Fruit fly (Drosophila melanogaster): Measurements from ENCODE around the gene Remo.

Remo gene

DNA sequence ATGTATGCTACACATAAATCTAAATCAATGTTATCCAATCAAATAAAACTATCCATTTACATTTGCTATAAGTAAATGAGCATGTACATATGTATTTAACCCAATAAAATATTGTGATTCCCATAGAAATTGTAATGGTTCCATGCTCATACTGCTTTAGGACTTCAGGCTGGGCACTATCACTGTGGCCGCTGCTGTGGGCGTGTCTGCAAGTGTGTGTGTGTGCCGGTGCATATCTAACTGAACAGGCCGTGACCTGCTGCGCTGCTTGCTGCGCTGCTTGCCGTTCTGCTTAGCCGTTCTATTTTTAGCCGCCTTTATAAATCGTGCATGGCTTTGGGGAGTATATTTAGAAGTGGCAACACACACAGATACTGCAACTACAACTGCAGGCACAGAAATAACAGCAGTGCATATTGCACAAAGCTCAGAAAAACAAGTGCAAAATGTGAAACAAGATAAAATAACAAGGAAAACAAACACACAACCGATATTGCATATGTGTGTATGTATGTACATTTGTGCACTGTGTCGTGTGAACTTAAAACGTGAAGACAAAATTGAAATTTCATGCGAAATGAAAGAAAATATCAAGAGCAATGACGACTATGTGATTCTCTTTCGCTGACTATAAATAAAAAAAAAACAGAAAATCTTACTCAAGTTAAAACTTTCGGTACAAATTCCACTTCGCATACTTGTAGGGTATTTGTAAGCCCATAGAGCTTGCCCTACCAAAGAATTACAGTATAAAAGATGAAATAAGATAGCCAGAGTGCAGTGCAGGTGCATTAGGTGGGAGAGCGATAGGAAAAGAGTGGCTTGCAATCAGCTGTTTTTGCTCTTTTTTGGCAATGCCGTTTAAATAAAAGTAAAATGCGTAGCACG, 10.0 kb upstream of the Remo start (continued):
- TF ChIP-seq CG14965 (GFP tag; optimal IDR thresholded peaks at IDR 0.05; ENCODE audit: borderline replicate concordance) (no peak), Gsc (GFP tag; IDR thresholded peaks at IDR 0.05) (no peak), CG43689 (GFP tag; IDR thresholded peaks at IDR 0.05) (no peak), so (GFP tag; IDR thresholded peaks at IDR 0.05) (no peak), oc (tag; optimal IDR thresholded peaks at IDR 0.05) (no peak), rib (GFP tag; IDR thresholded peaks at IDR 0.05) (no peak), sr (GFP tag; IDR thresholded peaks at IDR 0.05) (0 out of 3 replicates have a peak, but pooled peaks have one; percentile 3), CG9817 (tag; optimal IDR thresholded peaks at IDR 0.05) (peak; percentile 0), CG6813 (GFP tag; optimal IDR thresholded peaks at IDR 0.05) (no peak), CG17359 (tag; optimal IDR thresholded peaks at IDR 0.05) (peak; percentile 31), sob (GFP tag; IDR thresholded peaks at IDR 0.05) (0 out of 2 replicates have a peak, but pooled peaks have one; percentile 32), Fer3 (tag; optimal IDR thresholded peaks at IDR 0.05) (peak; percentile 13), HmgD (GFP tag; optimal IDR thresholded peaks at IDR 0.05) (no peak), ci (GFP tag; IDR thresholded peaks at IDR 0.05) (peak; percentile 36; the same call in 1 of the 3 replicates), Hsf (GFP tag; optimal IDR thresholded peaks at IDR 0.05) (no peak), vnd (GFP tag; IDR thresholded peaks at IDR 0.05; ENCODE audit: partially characterized antibody) (no peak), Hr78 (GFP tag; optimal IDR thresholded peaks at IDR 0.05) (peak in 1 of 2 experiments; percentile 58), ham (GFP tag; IDR thresholded peaks at IDR 0.05) (no peak), cad (GFP tag; optimal IDR thresholded peaks at IDR 0.05) (no peak), Doc2 (GFP tag; IDR thresholded peaks at IDR 0.05) (no peak), exex (tag; optimal IDR thresholded peaks at IDR 0.05) (no peak), CG17385 (GFP tag; optimal IDR thresholded peaks at IDR 0.05) (no peak), CG3847 (GFP tag; IDR thresholded peaks at IDR 0.05) (no peak), repo (GFP tag; optimal IDR thresholded peaks at IDR 0.05) (no peak), chinmo (GFP tag; IDR thresholded peaks at IDR 0.05; ENCODE audit: partially characterized antibody) (no peak), bigmax (GFP tag; optimal IDR thresholded peaks at IDR 0.05) (no peak), CG13296 (GFP tag; optimal IDR thresholded peaks at IDR 0.05) (no peak), br (optimal IDR thresholded peaks at IDR 0.05) (no peak), CG6854 (GFP tag; optimal IDR thresholded peaks at IDR 0.05) (no peak), zfh2 (GFP tag; optimal IDR thresholded peaks at IDR 0.05) (peak; percentile 2), CoRest (tag; optimal IDR thresholded peaks at IDR 0.05) (no peak), ap (GFP tag; IDR thresholded peaks at IDR 0.05) (no peak), lmd (GFP tag; IDR thresholded peaks at IDR 0.05) (0 out of 2 replicates have a peak, but pooled peaks have one; percentile 6), CG15269 (tag; optimal IDR thresholded peaks at IDR 0.05) (no peak), dmrt99B (tag; optimal IDR thresholded peaks at IDR 0.05) (peak; percentile 25), ash1 (GFP tag; optimal IDR thresholded peaks at IDR 0.05) (no peak), ato (GFP tag; IDR thresholded peaks at IDR 0.05; ENCODE audit: partially characterized antibody) (no peak), Dll (GFP tag; IDR thresholded peaks at IDR 0.05; ENCODE audit: partially characterized antibody) (no peak), gcm (GFP tag; optimal IDR thresholded peaks at IDR 0.05) (no peak), run (tag; optimal IDR thresholded peaks at IDR 0.05) (no peak), sqz (GFP tag; optimal IDR thresholded peaks at IDR 0.05) (no peak), sc (optimal IDR thresholded peaks at IDR 0.05) (no peak), sc (GFP tag; optimal IDR thresholded peaks at IDR 0.05) (no peak), CG8089 (GFP tag; optimal IDR thresholded peaks at IDR 0.05) (no peak), fd102C (GFP tag; optimal IDR thresholded peaks at IDR 0.05) (no peak), CG18011 (GFP tag; optimal IDR thresholded peaks at IDR 0.05) (no peak), Opbp (GFP tag; IDR thresholded peaks at IDR 0.05; ENCODE audit: partially characterized antibody) (no peak), gro (GFP tag; optimal IDR thresholded peaks at IDR 0.05) (no peak), CG14441 (GFP tag; IDR thresholded peaks at IDR 0.05) (peak; percentile 30; the same call in 1 of the 2 replicates)
